Worm (Caenorhabditis elegans) whole organism, L4 larva: ENCODE measurements around the gene col-153.
A peak's percentile ranks its signal among the peaks of the same experiment; 100 is the strongest.

Experiments
- F10B5.3 ChIP-seq: sonication (generic microtip); optimal IDR thresholded peaks from 2 replicates; lab custom pipeline; 2016; ENCODE audit warnings: mild to moderate bottlenecking, missing genetic modification characterization, missing compliant biosample characterization
- F44E2.7 ChIP-seq: fragments of 200-800 bp; sonication (Bioruptor generic); IDR thresholded peaks from 2 replicates; pipeline ENCODE4 v2.1.2; 2022; ENCODE audit warnings: missing genetic modification characterization, missing compliant biosample characterization
- F49E8.2 ChIP-seq: sonication (generic microtip); optimal IDR thresholded peaks from 2 replicates; lab custom pipeline; 2016; ENCODE audit warnings: missing compliant biosample characterization, mild to moderate bottlenecking, missing genetic modification characterization, borderline replicate concordance
- T20F7.1 ChIP-seq: fragments of 200-800 bp; sonication (Bioruptor generic); optimal IDR thresholded peaks from 2 replicates; lab custom pipeline; 2018; ENCODE audit warnings: mild to moderate bottlenecking, missing genetic modification characterization, missing compliant biosample characterization
- Y48G9A.11 ChIP-seq: fragments of 200-800 bp; sonication (Bioruptor generic); IDR thresholded peaks from 2 replicates; pipeline ENCODE4 v1.3.6; 2022; ENCODE audit warnings: missing genetic modification reagents, missing genetic modification characterization, missing compliant biosample characterization
- ZK546.5 ChIP-seq, 2 experiments: sonication (generic microtip); optimal IDR thresholded peaks; 2 replicates each; lab custom pipeline; 2017; ENCODE audit warnings: missing biosample characterization in 2 of 2, missing genetic modification characterization in 2 of 2
- arid-1 ChIP-seq: fragments of 200-800 bp; sonication (Bioruptor generic); conservative IDR thresholded peaks from 2 replicates; pipeline ENCODE4 v1.3.6; 2022; ENCODE audit warnings: missing genetic modification reagents, missing genetic modification characterization, missing compliant biosample characterization
- ces-1 ChIP-seq: fragments of 150-350 bp; sonication (generic microtip); optimal IDR thresholded peaks from 4 replicates; lab custom pipeline; 2014; ENCODE audit warnings: missing biosample characterization, missing genetic modification reagents, missing genetic modification characterization
- daf-16 ChIP-seq, 3 experiments: sonication (generic microtip); optimal IDR thresholded peaks; 2 replicates each; lab custom pipeline; 2016 to 2017; ENCODE audit warnings: missing genetic modification characterization in 3 of 3, missing genetic modification reagents in 3 of 3, mild to moderate bottlenecking in 2 of 3, missing compliant biosample characterization in 2 of 3, missing biosample characterization in 1 of 3, moderate library complexity in 1 of 3
- dmd-6 ChIP-seq: fragments of 200-800 bp; sonication (Bioruptor generic); IDR thresholded peaks from 2 replicates; pipeline ENCODE4 v1.3.6; 2022; ENCODE audit warnings: missing genetic modification reagents, missing genetic modification characterization, missing compliant biosample characterization
- dpl-1 ChIP-seq: fragments of 150-350 bp; optimal IDR thresholded peaks from 2 replicates; lab custom pipeline; 2014; ENCODE audit warnings: missing biosample characterization, missing genetic modification reagents, missing genetic modification characterization
- hlh-30 ChIP-seq: sonication (generic microtip); optimal IDR thresholded peaks from 2 replicates; lab custom pipeline; 2017; ENCODE audit warnings: antibody characterized with exemption, mild to moderate bottlenecking, missing genetic modification characterization, missing compliant biosample characterization; ENCODE audit not compliant: insufficient read depth
- hmg-1.1 ChIP-seq: fragments of 200-800 bp; sonication (Bioruptor generic); IDR thresholded peaks from 2 replicates; pipeline ENCODE4 v1.3.6; 2022; ENCODE audit warnings: missing genetic modification reagents, missing genetic modification characterization, missing compliant biosample characterization
- lin-15B ChIP-seq: fragments of 150-350 bp; sonication (generic microtip); optimal IDR thresholded peaks from 3 replicates; lab custom pipeline; 2014; ENCODE audit warnings: missing biosample characterization, missing genetic modification characterization
- lin-29 ChIP-seq: fragments of 200-800 bp; sonication (Bioruptor generic); IDR thresholded peaks from 2 replicates; pipeline ENCODE4 v1.3.6; 2022; ENCODE audit warnings: missing genetic modification reagents, missing genetic modification characterization, missing compliant biosample characterization
- lin-38 ChIP-seq: fragments of 200-800 bp; sonication (Bioruptor generic); IDR thresholded peaks from 2 replicates; pipeline ENCODE4 v1.3.6; 2022; ENCODE audit warnings: missing genetic modification reagents, missing genetic modification characterization, missing compliant biosample characterization
- lsy-2 ChIP-seq, 2 experiments: fragments of 150-350 bp in 1 of 2; sonication (generic microtip) in 1 of 2; optimal IDR thresholded peaks; 2 replicates each; lab custom pipeline; 2014 to 2017; ENCODE audit warnings: missing biosample characterization in 2 of 2, missing genetic modification characterization in 2 of 2
- madf-5 ChIP-seq, 2 experiments: fragments of 200-800 bp; sonication (Bioruptor generic); IDR thresholded peaks; 2 replicates each; pipeline ENCODE4 v1.3.6; 2022; ENCODE audit warnings: missing compliant biosample characterization in 2 of 2, missing genetic modification characterization in 2 of 2
- mep-1 ChIP-seq: fragments of 150-350 bp; sonication (generic microtip); optimal IDR thresholded peaks from 3 replicates; lab custom pipeline; 2014; ENCODE audit warnings: missing biosample characterization, missing genetic modification characterization
- nhr-10 ChIP-seq: fragments of 150-350 bp; optimal IDR thresholded peaks from 2 replicates; lab custom pipeline; 2014; ENCODE audit warnings: missing biosample characterization, missing genetic modification characterization
- nhr-28 ChIP-seq: fragments of 150-350 bp; optimal IDR thresholded peaks from 2 replicates; lab custom pipeline; 2014; ENCODE audit warnings: missing biosample characterization, missing genetic modification characterization
- nhr-6 ChIP-seq: fragments of 150-350 bp; optimal IDR thresholded peaks from 2 replicates; lab custom pipeline; 2014; ENCODE audit warnings: missing biosample characterization, missing genetic modification characterization
- nhr-77 ChIP-seq: fragments of 150-350 bp; optimal IDR thresholded peaks from 2 replicates; lab custom pipeline; 2014; ENCODE audit warnings: missing biosample characterization, missing genetic modification characterization
- pha-4 ChIP-seq, 2 experiments: fragments of 150-350 bp in 1 of 2; fragments of 200-800 bp in 1 of 2; sonication (Bioruptor generic) in 1 of 2; IDR thresholded peaks in 1 of 2; optimal IDR thresholded peaks in 1 of 2; 2 replicates each; pipeline versions ENCODE4 v1.3.6 to Lab custom; 2014 to 2022; ENCODE audit warnings: missing genetic modification characterization in 2 of 2, missing genetic modification reagents in 2 of 2, missing biosample characterization in 1 of 2, missing compliant biosample characterization in 1 of 2
- rbr-2 ChIP-seq: sonication (generic microtip); optimal IDR thresholded peaks from 2 replicates; lab custom pipeline; 2016; ENCODE audit warnings: missing genotype, missing genetic modification characterization, missing compliant biosample characterization
- set-16 ChIP-seq: fragments of 200-800 bp; sonication (Bioruptor generic); IDR thresholded peaks from 2 replicates; pipeline ENCODE4 v1.3.6; 2022; ENCODE audit warnings: missing genetic modification reagents, missing genetic modification characterization, missing compliant biosample characterization
- unc-39 ChIP-seq: sonication (generic microtip); optimal IDR thresholded peaks from 2 replicates; lab custom pipeline; 2017; ENCODE audit warnings: missing biosample characterization, missing genetic modification characterization

The col-153 gene

DNA sequence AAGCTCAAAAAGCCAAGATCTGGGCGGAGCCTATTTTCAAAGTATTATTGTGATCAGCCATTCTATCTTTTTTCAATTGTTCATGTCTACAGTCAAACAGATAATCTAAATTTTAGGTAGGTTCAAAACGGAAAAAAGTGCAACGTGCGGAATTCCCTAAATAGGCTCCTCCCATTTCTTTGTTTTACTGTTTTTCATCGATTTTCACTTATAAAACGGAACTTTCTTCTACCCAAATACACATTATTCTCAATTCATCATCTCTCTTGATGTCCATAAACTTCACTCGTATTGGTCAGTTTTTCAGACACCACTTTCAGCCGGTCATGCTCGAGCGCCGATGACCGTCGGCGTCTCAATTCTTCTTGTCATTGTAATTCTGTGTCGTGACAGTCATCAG, 49.2 kb downstream of the col-153 start, which contains the start of gene F53B7.7:
Gene F53B7.7, plus strand, starts transcription at position 301 of the 400 bp plus-strand sequence.
- no peak for TF ChIP-seq madf-5 (GFP tag; IDR thresholded peaks at IDR 0.05; lab: Robert Waterston, UW)
- TF ChIP-seq ZK546.5 (tag; optimal IDR thresholded peaks at IDR 0.05; lab: Kevin White, UChicago): no peak
- TF ChIP-seq lin-29 (GFP tag; lab: Robert Waterston, UW): no peak
- no peak for TF ChIP-seq F49E8.2 (tag; lab: Kevin White, UChicago)
- TF ChIP-seq set-16 (GFP tag; lab: Robert Waterston, UW): no peak
- no peak for TF ChIP-seq mep-1 (tag; lab: Kevin White, UChicago)
- TF ChIP-seq arid-1 (GFP tag; lab: Robert Waterston, UW): no peak
- no peak for TF ChIP-seq daf-16 (GFP tag; optimal IDR thresholded peaks at IDR 0.05; lab: Kevin White, UChicago)
- TF ChIP-seq daf-16 (tag; optimal IDR thresholded peaks at IDR 0.05; lab: Kevin White, UChicago): no peak
- TF ChIP-seq F10B5.3 (tag; lab: Kevin White, UChicago): no peak
- TF ChIP-seq unc-39 (tag; lab: Kevin White, UChicago): no peak

- TF ChIP-seq lin-15B (peak; percentile 34), daf-16 (GFP tag; optimal IDR thresholded peaks at IDR 0.05; lab: Kevin White, UChicago) (no peak), daf-16 (tag; optimal IDR thresholded peaks at IDR 0.05; lab: Kevin White, UChicago) (peak; percentile 19), lin-29 (GFP tag; lab: Robert Waterston, UW) (no peak), nhr-28 (tag; lab: Kevin White, UChicago) (peak; percentile 53), dmd-6 (GFP tag; lab: Robert Waterston, UW) (no peak), Y48G9A.11 (peak; percentile 86), hlh-30 (peak; percentile 54), nhr-10 (no peak), nhr-77 (tag; lab: Kevin White, UChicago) (peak; percentile 60), nhr-6 (tag; lab: Kevin White, UChicago) (peak; percentile 70), madf-5 (GFP tag; IDR thresholded peaks at IDR 0.05; lab: Robert Waterston, UW) (no peak), lin-38 (GFP tag; lab: Robert Waterston, UW) (peak; percentile 89), lsy-2 (tag; optimal IDR thresholded peaks at IDR 0.05; lab: Kevin White, UChicago) (peak in 1 of 2 experiments; percentile 86), rbr-2 (tag; lab: Kevin White, UChicago) (peak; percentile 16), pha-4 (GFP tag; IDR thresholded peaks at IDR 0.05; lab: Robert Waterston, UW) (no peak), pha-4 (tag; optimal IDR thresholded peaks at IDR 0.05; lab: Kevin White, UChicago) (peak; percentile 13), T20F7.1 (GFP tag; lab: Kevin White, UChicago) (peak; percentile 96), dpl-1 (GFP tag; lab: Kevin White, UChicago) (peak; percentile 94), ces-1 (GFP tag; lab: Kevin White, UChicago) (peak; percentile 32), F44E2.7 (no peak), hmg-1.1 (GFP tag; lab: Robert Waterston, UW) (0 out of 2 replicates have a peak, but pooled peaks have one; percentile 18)
- TF ChIP-seq, all 104 proteins: peak for 15
Measured at ce11 chrV:11000650-11001049, 51.0 kb downstream of the col-153 start, which contains the start of gene isy-1. isy-1 (minus strand) TSS chrV:11000699.
